Worm (Caenorhabditis elegans): ENCODE results near the gene emc-1.

The emc-1 gene

DNA sequence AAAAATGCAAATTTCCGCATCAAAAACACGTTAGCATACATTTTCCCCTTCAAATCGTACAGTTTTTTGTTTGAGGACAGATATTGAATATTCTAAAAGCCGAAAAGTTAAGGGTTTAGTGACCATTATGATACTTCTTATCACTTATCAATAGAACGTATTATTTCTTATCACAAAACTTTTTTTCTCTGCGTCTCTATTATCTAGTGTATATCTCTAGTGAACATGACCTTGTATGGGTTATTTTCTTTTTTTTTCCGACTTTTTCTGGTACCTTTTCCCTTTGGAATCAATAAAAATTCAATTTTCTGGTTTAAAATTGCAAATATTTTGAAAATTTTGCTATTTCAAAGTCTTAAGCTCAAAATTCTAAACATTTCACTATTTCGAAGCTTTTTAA is 3.5 kb upstream of the emc-1 start:
- TF ChIP-seq unc-62 (GFP tag; optimal IDR thresholded peaks at IDR 0.05 in 1 of 2): peak in 1 of 2 experiments; percentile 67
- no peak for TF ChIP-seq unc-62 (tag; optimal IDR thresholded peaks at IDR 0.05)
- no peak for TF ChIP-seq lin-29 (GFP tag; IDR thresholded peaks at IDR 0.05)
- peak; percentile 19 for TF ChIP-seq pqm-1 (tag; optimal IDR thresholded peaks at IDR 0.05)
- no peak for TF ChIP-seq ama-1 (optimal IDR thresholded peaks at IDR 0.05)
- TF ChIP-seq dve-1 (tag; optimal IDR thresholded peaks at IDR 0.05; ENCODE audit: insufficient read depth): peak; percentile 60
- TF ChIP-seq nhr-28 (tag; optimal IDR thresholded peaks at IDR 0.05): peak; percentile 73
- TF ChIP-seq daf-16 (GFP tag; optimal IDR thresholded peaks at IDR 0.05): no peak
- peak; percentile 33 for TF ChIP-seq daf-16 (tag; optimal IDR thresholded peaks at IDR 0.05)
- TF ChIP-seq aly-2 (tag; optimal IDR thresholded peaks at IDR 0.05): no peak
- TF ChIP-seq dmd-9 (GFP tag; IDR thresholded peaks at IDR 0.05): no peak
- TF ChIP-seq tag-97 (GFP tag; IDR thresholded peaks at IDR 0.05): no peak
- no peak for TF ChIP-seq mdt-29 (GFP tag; IDR thresholded peaks at IDR 0.05)
- peak in 1 of 2 experiments; percentile 1 for TF ChIP-seq lsy-2 (tag; optimal IDR thresholded peaks at IDR 0.05)
- no peak for TF ChIP-seq mdl-1 (tag; optimal IDR thresholded peaks at IDR 0.05)
- peak; percentile 28; the same call in 1 of the 2 replicates for TF ChIP-seq dmd-6 (GFP tag; IDR thresholded peaks at IDR 0.05)
- TF ChIP-seq fos-1 (tag; optimal IDR thresholded peaks at IDR 0.05): no peak

DNA sequence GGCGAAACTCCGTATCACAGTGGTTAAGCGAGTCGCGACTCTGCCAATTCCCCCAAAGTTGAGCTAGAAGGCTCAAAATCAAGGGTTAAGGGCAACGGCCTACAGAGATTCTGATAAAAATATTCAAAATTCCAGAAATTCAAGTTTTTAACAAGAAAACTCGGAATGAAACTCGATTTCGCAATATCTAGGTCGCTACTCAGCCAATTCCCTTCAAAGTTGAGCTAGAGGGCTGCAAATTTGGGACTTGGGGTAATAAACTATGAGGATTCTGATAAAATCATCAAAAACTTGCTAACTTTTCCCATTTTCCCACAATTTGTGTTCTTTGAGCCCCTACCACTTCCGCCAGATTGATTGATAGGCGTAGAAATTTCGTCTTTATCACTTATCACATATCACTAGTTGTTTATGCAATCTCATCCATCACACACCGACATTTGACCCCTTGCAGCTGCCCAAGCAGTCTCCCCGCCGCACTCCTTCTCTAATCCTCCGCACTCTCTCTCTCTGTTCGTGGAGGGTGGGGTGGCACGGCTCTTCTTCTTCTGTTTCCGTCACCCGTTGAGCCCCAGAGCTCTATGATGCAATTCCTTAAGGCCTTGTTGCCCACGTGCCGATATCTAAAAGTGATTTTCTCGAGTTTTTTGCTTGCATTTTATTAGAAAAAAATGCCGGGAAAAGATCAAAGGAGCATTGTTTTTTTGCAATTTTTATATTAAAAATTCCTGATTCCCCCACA is 1.7 kb upstream of the emc-1 start:
- TF ChIP-seq Y48G9A.11 (GFP tag; IDR thresholded peaks at IDR 0.05) (no peak), skn-1 (tag; optimal IDR thresholded peaks at IDR 0.05) (no peak), nhr-11 (tag; optimal IDR thresholded peaks at IDR 0.05) (peak; percentile 36), lin-39 (tag; optimal IDR thresholded peaks at IDR 0.05) (no peak), ama-1 (optimal IDR thresholded peaks at IDR 0.05) (no peak), rbr-2 (tag; optimal IDR thresholded peaks at IDR 0.05) (peak; percentile 33), lin-13 (GFP tag; optimal IDR thresholded peaks at IDR 0.05) (peak; percentile 2), aly-2 (tag; optimal IDR thresholded peaks at IDR 0.05) (no peak), attf-4 (tag; optimal IDR thresholded peaks at IDR 0.05) (no peak), cey-2 (tag; optimal IDR thresholded peaks at IDR 0.05; ENCODE audit: borderline replicate concordance, insufficient read depth) (no peak), egl-43 (GFP tag; IDR thresholded peaks at IDR 0.05) (no peak), mdl-1 (tag; optimal IDR thresholded peaks at IDR 0.05) (peak; percentile 55 to 82), hmg-1.1 (GFP tag; IDR thresholded peaks at IDR 0.05) (peak; percentile 72), dve-1 (tag; optimal IDR thresholded peaks at IDR 0.05; ENCODE audit: insufficient read depth) (peak; percentile 7), lsy-2 (tag; optimal IDR thresholded peaks at IDR 0.05) (peak in 1 of 2 experiments; percentile 44), hif-1 (tag; optimal IDR thresholded peaks at IDR 0.05) (peak in 1 of 2 experiments; percentile 75), fkh-10 (GFP tag; optimal IDR thresholded peaks at IDR 0.05) (no peak), tra-1 (GFP tag; IDR thresholded peaks at IDR 0.05) (no peak), zip-11 (GFP tag; IDR thresholded peaks at IDR 0.05) (no peak), set-16 (GFP tag; IDR thresholded peaks at IDR 0.05) (peak; percentile 78), dmd-6 (GFP tag; IDR thresholded peaks at IDR 0.05) (peak; percentile 33; the same call in 1 of the 2 replicates), ceh-20 (GFP tag; IDR thresholded peaks at IDR 0.05) (peak; percentile 57; the same call in 1 of the 2 replicates), ceh-62 (tag; optimal IDR thresholded peaks at IDR 0.05) (no peak), F37D6.2 (tag; optimal IDR thresholded peaks at IDR 0.05) (no peak), snpc-4 (tag; optimal IDR thresholded peaks at IDR 0.05) (no peak), spr-3 (GFP tag; optimal IDR thresholded peaks at IDR 0.05) (no peak), sdz-12 (GFP tag; optimal IDR thresholded peaks at IDR 0.05) (no peak), daf-16 (GFP tag; optimal IDR thresholded peaks at IDR 0.05) (peak in 1 of 2 experiments; percentile 36), daf-16 (tag; optimal IDR thresholded peaks at IDR 0.05) (no peak), T20F7.1 (GFP tag; optimal IDR thresholded peaks at IDR 0.05) (no peak), F26F4.8 (GFP tag; conservative IDR thresholded peaks at IDR 0.05) (no peak), Y5F2A.4 (GFP tag; optimal IDR thresholded peaks at IDR 0.05) (no peak), ceh-32 (tag; optimal IDR thresholded peaks at IDR 0.05; ENCODE audit: poor library complexity) (no peak), snpc-1.2 (GFP tag; IDR thresholded peaks at IDR 0.05) (no peak), ceh-28 (tag; optimal IDR thresholded peaks at IDR 0.05) (no peak), nhr-6 (tag; optimal IDR thresholded peaks at IDR 0.05) (no peak), lin-15B (tag; optimal IDR thresholded peaks at IDR 0.05) (no peak), arid-1 (GFP tag; conservative IDR thresholded peaks at IDR 0.05) (no peak), hlh-30 (tag; optimal IDR thresholded peaks at IDR 0.05; ENCODE audit: insufficient read depth) (peak; percentile 74)

Data from whole organism, L4 larva.